Worm (Caenorhabditis elegans) whole organism, L2 larva: ENCODE results near the gene D1054.10.

Experiments used
- ZK546.5 ChIP-seq: sonication (generic microtip); optimal IDR thresholded peaks from 2 replicates; lab custom pipeline; 2017; ENCODE audit warnings: missing biosample characterization, missing genetic modification characterization
- fos-1 ChIP-seq: fragments of 150-350 bp; optimal IDR thresholded peaks from 2 replicates; lab custom pipeline; 2014; ENCODE audit warnings: missing biosample characterization, missing genetic modification characterization
- lin-39 ChIP-seq: fragments of 150-350 bp; optimal IDR thresholded peaks from 2 replicates; lab custom pipeline; 2014; ENCODE audit warnings: missing biosample characterization, missing genetic modification reagents, missing genetic modification characterization
- ztf-4 ChIP-seq: fragments of 150-350 bp; optimal IDR thresholded peaks from 2 replicates; lab custom pipeline; 2014; ENCODE audit warnings: missing biosample characterization, missing genetic modification characterization

DNA sequence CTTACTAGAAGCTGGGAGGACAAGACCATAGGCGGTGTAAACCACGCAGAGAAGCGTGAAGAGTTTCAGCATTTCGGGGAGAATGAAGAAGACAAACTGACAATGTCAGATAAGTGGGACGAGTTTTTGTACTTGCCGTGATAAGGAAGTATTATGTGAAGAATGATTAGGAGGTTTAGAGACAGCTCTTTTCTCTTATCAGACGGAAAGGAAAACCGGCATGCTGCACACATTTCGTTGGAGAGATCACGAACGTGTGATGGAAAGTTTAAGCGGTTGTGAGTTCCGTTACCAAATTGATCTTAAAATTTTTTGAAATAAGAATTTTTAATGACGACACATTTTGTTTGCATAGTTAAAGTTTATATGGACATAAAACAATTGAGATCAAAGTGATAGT lies 42.0 kb downstream of the D1054.10 start, which contains the start of gene F28H7.3:
- TF ChIP-seq ZK546.5 (tag; lab: Kevin White, UChicago) = no peak
- peak; percentile 71 for TF ChIP-seq fos-1 (tag; lab: Kevin White, UChicago)
- TF ChIP-seq ztf-4 (tag; lab: Kevin White, UChicago) = no peak
- no peak for TF ChIP-seq lin-39 (tag; lab: Kevin White, UChicago)
